Fruit fly (Drosophila melanogaster) whole organism, embryonic: ENCODE measurements around the gene CG45488.

ENCODE experiments used
- Aef1 ChIP-seq: fragments of 200-800 bp; sonication (Bioruptor generic); IDR thresholded peaks from 3 replicates; pipeline ENCODE4 v1.3.6; 2022; ENCODE audit warnings: missing biosample characterization, missing genetic modification characterization
- C15 ChIP-seq: fragments of 200-800 bp; sonication (Bioruptor generic); IDR thresholded peaks from 3 replicates; pipeline ENCODE4 v1.3.6; 2022; ENCODE audit warnings: missing biosample characterization, missing genetic modification characterization
- CG10462 ChIP-seq: fragments of 200-800 bp; sonication (Bioruptor generic); optimal IDR thresholded peaks from 2 replicates; lab custom pipeline; 2016; ENCODE audit warnings: missing biosample characterization, missing genetic modification characterization
- CG11504 ChIP-seq: fragments of 200-800 bp; sonication (Bioruptor generic); optimal IDR thresholded peaks from 3 replicates; lab custom pipeline; 2019; ENCODE audit warnings: missing biosample characterization, mild to moderate bottlenecking, missing genetic modification characterization, moderate library complexity
- CG12391 ChIP-seq: fragments of 200-800 bp; sonication (Bioruptor generic); optimal IDR thresholded peaks from 3 replicates; lab custom pipeline; 2018; ENCODE audit warnings: missing biosample characterization, mild to moderate bottlenecking, missing genetic modification characterization, moderate library complexity
- CG1603 ChIP-seq: fragments of 200-800 bp; sonication (Bioruptor generic); optimal IDR thresholded peaks from 2 replicates; lab custom pipeline; 2019; ENCODE audit warnings: missing biosample characterization, mild to moderate bottlenecking, missing genetic modification characterization, moderate library complexity
- CG18619 ChIP-seq: fragments of 200-800 bp; sonication (Bioruptor generic); optimal IDR thresholded peaks from 3 replicates; lab custom pipeline; 2017; ENCODE audit warnings: missing biosample characterization, mild to moderate bottlenecking, missing genetic modification characterization
- CG31441 ChIP-seq: fragments of 200-800 bp; sonication (Bioruptor generic); IDR thresholded peaks from 2 replicates; pipeline ENCODE4 v1.3.6; 2022; ENCODE audit warnings: missing biosample characterization, missing genetic modification characterization
- CG3281 ChIP-seq: fragments of 200-800 bp; sonication (Bioruptor generic); optimal IDR thresholded peaks from 3 replicates; lab custom pipeline; 2017; ENCODE audit warnings: missing biosample characterization, mild to moderate bottlenecking, missing genetic modification characterization
- CG34224 ChIP-seq: fragments of 200-800 bp; sonication (Bioruptor generic); IDR thresholded peaks from 3 replicates; pipeline ENCODE4 v1.3.6; 2022; ENCODE audit warnings: missing biosample characterization, missing genetic modification characterization; ENCODE audit not compliant: partially characterized antibody
- CG5953 ChIP-seq: fragments of 200-800 bp; sonication (Bioruptor generic); IDR thresholded peaks from 2 replicates; pipeline ENCODE4 v1.3.6; 2022; ENCODE audit warnings: missing biosample characterization, missing genetic modification characterization
- CG7987 ChIP-seq: fragments of 200-800 bp; sonication (Bioruptor generic); optimal IDR thresholded peaks from 2 replicates; lab custom pipeline; 2018; ENCODE audit warnings: missing biosample characterization, mild to moderate bottlenecking, missing genetic modification characterization, moderate library complexity
- CG8388 ChIP-seq: fragments of 200-800 bp; sonication (Bioruptor generic); optimal IDR thresholded peaks from 2 replicates; lab custom pipeline; 2019; ENCODE audit warnings: missing biosample characterization, mild to moderate bottlenecking, missing genetic modification characterization, moderate library complexity
- CoRest ChIP-seq: fragments of 200-800 bp; sonication (Bioruptor generic); optimal IDR thresholded peaks from 3 replicates; lab custom pipeline; 2018; ENCODE audit warnings: missing biosample characterization, mild to moderate bottlenecking, missing genetic modification characterization, moderate library complexity
- D19A ChIP-seq: fragments of 200-800 bp; optimal IDR thresholded peaks from 3 replicates; lab custom pipeline; 2019; ENCODE audit warnings: missing biosample characterization, mild to moderate bottlenecking, missing genetic modification characterization, moderate library complexity
- E2f2 ChIP-seq: fragments of 200-800 bp; sonication (Bioruptor generic); IDR thresholded peaks from 2 replicates; pipeline ENCODE4 v1.3.6; 2022; ENCODE audit warnings: missing biosample characterization, missing genetic modification characterization
- Eip74EF ChIP-seq, 2 experiments: fragments of 200-800 bp in 1 of 2; fragments of >200 bp in 1 of 2; sonication (Bioruptor generic) in 1 of 2; optimal IDR thresholded peaks; 2 replicates each; lab custom pipeline; 2017 to 2019; ENCODE audit warnings: missing biosample characterization in 2 of 2, missing genetic modification characterization in 2 of 2, mild to moderate bottlenecking in 1 of 2, moderate library complexity in 1 of 2
- Fer1 ChIP-seq: fragments of 200-800 bp; sonication (Bioruptor generic); optimal IDR thresholded peaks from 2 replicates; lab custom pipeline; 2017; ENCODE audit warnings: missing biosample characterization, mild to moderate bottlenecking, missing genetic modification characterization
- GATAe ChIP-seq: fragments of 200-800 bp; sonication (Bioruptor generic); conservative IDR thresholded peaks from 2 replicates; pipeline ENCODE4 v1.3.6; 2022; ENCODE audit warnings: missing biosample characterization, missing genetic modification characterization
- Hr51 ChIP-seq, 2 experiments: fragments of 200-800 bp; sonication (Bioruptor generic); optimal IDR thresholded peaks; 2 replicates in 1 of 2; 3 replicates in 1 of 2; lab custom pipeline; 2016 to 2018; ENCODE audit warnings: missing biosample characterization in 2 of 2, missing genetic modification characterization in 2 of 2, mild to moderate bottlenecking in 1 of 2, moderate library complexity in 1 of 2
- Hsf ChIP-seq: fragments of 200-800 bp; sonication (Bioruptor generic); optimal IDR thresholded peaks from 3 replicates; lab custom pipeline; 2016; ENCODE audit warnings: missing biosample characterization, missing genetic modification characterization
- Mrtf ChIP-seq: fragments of 200-800 bp; sonication (Bioruptor generic); IDR thresholded peaks from 3 replicates; pipeline ENCODE4 v1.3.6; 2022; ENCODE audit warnings: missing biosample characterization, missing genetic modification characterization
- Neu2 ChIP-seq: fragments of 200-800 bp; sonication (Bioruptor generic); optimal IDR thresholded peaks from 3 replicates; lab custom pipeline; 2016; ENCODE audit warnings: missing biosample characterization, missing genetic modification characterization, borderline replicate concordance
- Oaz ChIP-seq: fragments of 200-800 bp; sonication (Bioruptor generic); IDR thresholded peaks from 2 replicates; pipeline ENCODE4 v1.3.6; 2022; ENCODE audit warnings: missing biosample characterization, missing genetic modification characterization
- Oli ChIP-seq: fragments of 200-800 bp; sonication (Bioruptor generic); optimal IDR thresholded peaks from 2 replicates; lab custom pipeline; 2018; ENCODE audit warnings: missing biosample characterization, mild to moderate bottlenecking, missing genetic modification characterization, moderate library complexity
- Stat92E ChIP-seq, 3 experiments: fragments of >200 bp in 2 of 3; fragments of 200-800 bp in 1 of 3; sonication (Bioruptor generic) in 1 of 3; optimal IDR thresholded peaks; 2 replicates each; lab custom pipeline; 2017 to 2019; ENCODE audit warnings: missing biosample characterization in 3 of 3, missing genetic modification characterization in 3 of 3, mild to moderate bottlenecking in 1 of 3, moderate library complexity in 1 of 3
- ab ChIP-seq: fragments of 200-800 bp; sonication (Bioruptor generic); optimal IDR thresholded peaks from 2 replicates; lab custom pipeline; 2016; ENCODE audit warnings: missing biosample characterization, missing genetic modification characterization
- abd-A ChIP-seq: fragments of 200-800 bp; sonication (Bioruptor generic); optimal IDR thresholded peaks from 3 replicates; lab custom pipeline; 2019; ENCODE audit warnings: missing biosample characterization, mild to moderate bottlenecking, missing genetic modification characterization, moderate library complexity
- da ChIP-seq: fragments of 200-800 bp; sonication (Bioruptor generic); optimal IDR thresholded peaks from 2 replicates; lab custom pipeline; 2016; ENCODE audit warnings: missing biosample characterization, missing genetic modification characterization
- esg ChIP-seq: fragments of 200-800 bp; sonication (Bioruptor generic); conservative IDR thresholded peaks from 2 replicates; pipeline ENCODE4 v1.3.6; 2022; ENCODE audit warnings: missing biosample characterization, missing genetic modification characterization
- eyg ChIP-seq: fragments of 200-800 bp; sonication (Bioruptor generic); optimal IDR thresholded peaks from 3 replicates; lab custom pipeline; 2016; ENCODE audit warnings: missing biosample characterization, missing genetic modification characterization
- fu2 ChIP-seq: fragments of 200-800 bp; sonication (Bioruptor generic); optimal IDR thresholded peaks from 2 replicates; lab custom pipeline; 2016; ENCODE audit warnings: missing biosample characterization, missing genetic modification characterization
- gcm ChIP-seq: fragments of 200-800 bp; sonication (Bioruptor generic); optimal IDR thresholded peaks from 2 replicates; lab custom pipeline; 2019; ENCODE audit warnings: missing biosample characterization, mild to moderate bottlenecking, missing genetic modification characterization, moderate library complexity
- gem ChIP-seq: fragments of 200-800 bp; sonication (Bioruptor generic); optimal IDR thresholded peaks from 2 replicates; lab custom pipeline; 2019; ENCODE audit warnings: missing biosample characterization, mild to moderate bottlenecking, missing genetic modification characterization, moderate library complexity
- grau ChIP-seq: fragments of 200-800 bp; optimal IDR thresholded peaks from 3 replicates; lab custom pipeline; 2019; ENCODE audit warnings: missing biosample characterization, mild to moderate bottlenecking, missing genetic modification characterization, moderate library complexity
- her ChIP-seq: fragments of 200-800 bp; sonication (Bioruptor generic); optimal IDR thresholded peaks from 2 replicates; lab custom pipeline; 2016; ENCODE audit warnings: missing biosample characterization, missing genetic modification characterization
- hkb ChIP-seq, 2 experiments: fragments of 200-800 bp in 1 of 2; fragments of >200 bp in 1 of 2; sonication (Bioruptor generic) in 1 of 2; IDR thresholded peaks in 1 of 2; optimal IDR thresholded peaks in 1 of 2; 2 replicates each; pipeline versions ENCODE4 v1.3.6 to Lab custom; 2017 to 2022; ENCODE audit warnings: missing biosample characterization in 1 of 2, missing genetic modification characterization in 1 of 2
- ind ChIP-seq: fragments of 200-800 bp; sonication (Bioruptor generic); optimal IDR thresholded peaks from 3 replicates; lab custom pipeline; 2016; ENCODE audit warnings: missing biosample characterization, missing genetic modification characterization
- insv ChIP-seq, 2 experiments: fragments of 200-800 bp; sonication (Bioruptor generic); optimal IDR thresholded peaks; 3 replicates each; lab custom pipeline; 2016 to 2018; ENCODE audit warnings: missing biosample characterization in 2 of 2, missing genetic modification characterization in 2 of 2
- lbe ChIP-seq: fragments of 200-800 bp; sonication (Bioruptor generic); optimal IDR thresholded peaks from 2 replicates; lab custom pipeline; 2016; ENCODE audit warnings: missing biosample characterization, mild to moderate bottlenecking, missing genetic modification characterization
- lmd ChIP-seq: fragments of 200-800 bp; sonication (Bioruptor generic); IDR thresholded peaks from 2 replicates; pipeline ENCODE4 v1.3.6; 2022; ENCODE audit warnings: missing biosample characterization, missing genetic modification characterization
- lola ChIP-seq, 3 experiments: fragments of >200 bp in 2 of 3; fragments of 200-800 bp in 1 of 3; sonication (Bioruptor generic) in 1 of 3; optimal IDR thresholded peaks; 2 replicates each; lab custom pipeline; 2017 to 2019; ENCODE audit warnings: missing biosample characterization in 3 of 3, missing genetic modification characterization in 3 of 3, mild to moderate bottlenecking in 1 of 3, moderate library complexity in 1 of 3
- nerfin-1 ChIP-seq: fragments of 200-800 bp; sonication (Bioruptor generic); optimal IDR thresholded peaks from 3 replicates; lab custom pipeline; 2019; ENCODE audit warnings: missing biosample characterization, mild to moderate bottlenecking, missing genetic modification characterization, moderate library complexity
- org-1 ChIP-seq: fragments of 200-800 bp; sonication (Bioruptor generic); optimal IDR thresholded peaks from 2 replicates; lab custom pipeline; 2017; ENCODE audit warnings: missing biosample characterization, missing genetic modification characterization
- prd ChIP-seq, 3 experiments: fragments of >200 bp in 2 of 3; fragments of 200-800 bp in 1 of 3; sonication (Bioruptor generic) in 1 of 3; optimal IDR thresholded peaks in 2 of 3; IDR thresholded peaks in 1 of 3; 2 replicates in 2 of 3; 3 replicates in 1 of 3; pipeline versions ENCODE4 v1.3.6 to Lab custom; 2017 to 2022; ENCODE audit warnings: missing biosample characterization in 1 of 3, missing genetic modification characterization in 1 of 3
- row ChIP-seq: fragments of 200-800 bp; sonication (Bioruptor generic); IDR thresholded peaks from 3 replicates; pipeline ENCODE4 v1.3.6; 2022; ENCODE audit warnings: missing biosample characterization, missing genetic modification characterization
- sob ChIP-seq: fragments of 200-800 bp; sonication (Bioruptor generic); IDR thresholded peaks from 2 replicates; pipeline ENCODE4 v1.3.6; 2022; ENCODE audit warnings: missing biosample characterization, missing genetic modification characterization
- wdn ChIP-seq: fragments of 200-800 bp; sonication (Bioruptor generic); IDR thresholded peaks from 2 replicates; pipeline ENCODE4 v1.3.6; 2022; ENCODE audit warnings: missing biosample characterization, missing genetic modification characterization

Gene CG45488

dm6 chrX:19875059-19875458 is 45.2 kb downstream of the CG45488 start (continued):
- TF ChIP-seq Stat92E (GFP tag; optimal IDR thresholded peaks at IDR 0.05; lab: Kevin White, UChicago) (no peak), prd (optimal IDR thresholded peaks at IDR 0.05; lab: Kevin White, UChicago) (no peak), prd (GFP tag; IDR thresholded peaks at IDR 0.05; lab: Robert Waterston, UW) (no peak), GATAe (GFP tag; lab: Robert Waterston, UW) (no peak), CG18619 (no peak), Hsf (peak; percentile 17), lola (GFP tag; optimal IDR thresholded peaks at IDR 0.05; lab: Kevin White, UChicago) (peak in 1 of 3 experiments; percentile 14), CG34224 (GFP tag; lab: Robert Waterston, UW) (no peak), CG7987 (GFP tag; lab: Kevin White, UChicago) (no peak), Neu2 (GFP tag; lab: Kevin White, UChicago) (no peak), Aef1 (GFP tag; lab: Robert Waterston, UW) (no peak), ind (GFP tag; lab: Kevin White, UChicago) (no peak), CG8388 (GFP tag; lab: Kevin White, UChicago) (peak; percentile 22), esg (GFP tag; lab: Robert Waterston, UW) (no peak), eyg (no peak), CG10462 (GFP tag; lab: Kevin White, UChicago) (peak; percentile 5), hkb (optimal IDR thresholded peaks at IDR 0.05; lab: Kevin White, UChicago) (no peak), hkb (GFP tag; IDR thresholded peaks at IDR 0.05; lab: Robert Waterston, UW) (peak; percentile 26; the same call in 1 of the 2 replicates), gcm (GFP tag; lab: Kevin White, UChicago) (peak; percentile 16), row (GFP tag; lab: Robert Waterston, UW) (peak; percentile 33; the same call in 2 of the 3 replicates), her (GFP tag; lab: Kevin White, UChicago) (no peak), Fer1 (GFP tag; lab: Kevin White, UChicago) (peak; percentile 2), Eip74EF (GFP tag; optimal IDR thresholded peaks at IDR 0.05; lab: Kevin White, UChicago) (peak in 1 of 2 experiments; percentile 5), CoRest (tag; lab: Kevin White, UChicago) (peak; percentile 17), Oaz (GFP tag; lab: Robert Waterston, UW) (no peak), abd-A (no peak), E2f2 (peak; percentile 18; the same call in 1 of the 2 replicates), CG5953 (GFP tag; lab: Robert Waterston, UW) (no peak), CG1603 (peak; percentile 54), wdn (GFP tag; lab: Robert Waterston, UW) (no peak), gem (peak; percentile 60), nerfin-1 (tag; lab: Kevin White, UChicago) (peak; percentile 23), D19A (tag; lab: Kevin White, UChicago) (peak; percentile 44), Hr51 (GFP tag; optimal IDR thresholded peaks at IDR 0.05; lab: Kevin White, UChicago) (peak in 1 of 2 experiments; percentile 49), C15 (GFP tag; lab: Robert Waterston, UW) (no peak), Oli (peak; percentile 48), insv (GFP tag; optimal IDR thresholded peaks at IDR 0.05; lab: Kevin White, UChicago) (no peak), fu2 (GFP tag; lab: Kevin White, UChicago) (no peak), CG12391 (tag; lab: Kevin White, UChicago) (peak; percentile 38), Mrtf (GFP tag; lab: Robert Waterston, UW) (no peak), da (no peak), ab (GFP tag; lab: Kevin White, UChicago) (no peak), grau (peak; percentile 42), lmd (peak; percentile 9; the same call in 1 of the 2 replicates), CG3281 (GFP tag; lab: Kevin White, UChicago) (peak; percentile 12), org-1 (GFP tag; lab: Kevin White, UChicago) (peak; percentile 24), CG31441 (GFP tag; lab: Robert Waterston, UW) (peak; percentile 52), CG11504 (tag; lab: Kevin White, UChicago) (peak; percentile 69), lbe (GFP tag; lab: Kevin White, UChicago) (peak; percentile 0), sob (0 out of 2 replicates have a peak, but pooled peaks have one; percentile 10)
